Worm (Caenorhabditis elegans): Measurements from ENCODE around the gene asp-5.

- TF ChIP-seq lir-3 (tag; optimal IDR thresholded peaks at IDR 0.05) (no peak), ceh-32 (tag; optimal IDR thresholded peaks at IDR 0.05; ENCODE audit: poor library complexity) (no peak), dmd-8 (GFP tag; IDR thresholded peaks at IDR 0.05) (no peak), egl-27 (tag; optimal IDR thresholded peaks at IDR 0.05) (no peak), mep-1 (tag; optimal IDR thresholded peaks at IDR 0.05) (no peak), hmg-1.1 (GFP tag; IDR thresholded peaks at IDR 0.05) (no peak), snpc-4 (tag; optimal IDR thresholded peaks at IDR 0.05) (no peak), madf-9 (GFP tag; conservative IDR thresholded peaks at IDR 0.05) (no peak), ztf-11 (tag; optimal IDR thresholded peaks at IDR 0.05) (no peak), skn-1 (tag; optimal IDR thresholded peaks at IDR 0.05) (no peak), unc-39 (tag; optimal IDR thresholded peaks at IDR 0.05) (no peak), ces-1 (GFP tag; optimal IDR thresholded peaks at IDR 0.05) (no peak), unc-130 (GFP tag; optimal IDR thresholded peaks at IDR 0.05) (no peak)
Observed at ce11 chrV:8238290-8238689, 33.9 kb upstream of the asp-5 start, which contains the start of gene rol-3.
